Fruit fly (Drosophila melanogaster): ENCODE measurements around the gene Osi19.
A peak's percentile ranks its signal among the peaks of the same experiment; 100 is the strongest.

DNA sequence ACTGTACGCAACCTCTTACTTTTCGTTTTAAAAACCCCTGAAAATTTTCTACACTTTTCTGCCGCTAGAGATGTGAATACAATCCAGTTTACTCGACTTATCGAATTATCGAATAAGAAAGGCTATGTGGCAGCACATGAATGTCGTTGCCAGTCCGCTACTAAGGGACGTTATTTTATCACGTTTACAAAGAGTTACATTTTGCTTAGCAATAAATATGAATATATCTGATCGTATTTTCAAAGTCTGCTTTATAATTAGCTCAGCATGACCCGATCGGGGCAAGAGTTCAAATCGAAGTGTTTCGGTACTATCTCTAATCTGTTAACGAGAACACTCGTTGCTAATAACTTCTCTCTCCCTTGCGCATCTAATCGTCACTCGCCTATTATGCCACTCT is 32.9 kb downstream of the Osi19 start, which contains the start of gene CG42724:
- TF ChIP-seq N (GFP tag; optimal IDR thresholded peaks at IDR 0.05) (no peak), h (GFP tag; optimal IDR thresholded peaks at IDR 0.05) (no peak), br (GFP tag; optimal IDR thresholded peaks at IDR 0.05) (no peak), Rel (GFP tag; optimal IDR thresholded peaks at IDR 0.05) (no peak), Rel (tag; optimal IDR thresholded peaks at IDR 0.05) (no peak), Hr83 (GFP tag; optimal IDR thresholded peaks at IDR 0.05; ENCODE audit: poor library complexity, severe bottlenecking) (no peak), Hr78 (GFP tag; optimal IDR thresholded peaks at IDR 0.05) (no peak), CG9705 (GFP tag; optimal IDR thresholded peaks at IDR 0.05) (peak; percentile 29), Jra (GFP tag; optimal IDR thresholded peaks at IDR 0.05) (no peak), pan (optimal IDR thresholded peaks at IDR 0.05) (no peak), dsf (GFP tag; optimal IDR thresholded peaks at IDR 0.05; ENCODE audit: borderline replicate concordance) (no peak)

Measured in whole organism, wandering third instar larva.